Worm (Caenorhabditis elegans): ENCODE data around the gene C08G9.1.
A peak's percentile ranks its signal among the peaks of the same experiment; 100 is the strongest.

Gene C08G9.1

DNA sequence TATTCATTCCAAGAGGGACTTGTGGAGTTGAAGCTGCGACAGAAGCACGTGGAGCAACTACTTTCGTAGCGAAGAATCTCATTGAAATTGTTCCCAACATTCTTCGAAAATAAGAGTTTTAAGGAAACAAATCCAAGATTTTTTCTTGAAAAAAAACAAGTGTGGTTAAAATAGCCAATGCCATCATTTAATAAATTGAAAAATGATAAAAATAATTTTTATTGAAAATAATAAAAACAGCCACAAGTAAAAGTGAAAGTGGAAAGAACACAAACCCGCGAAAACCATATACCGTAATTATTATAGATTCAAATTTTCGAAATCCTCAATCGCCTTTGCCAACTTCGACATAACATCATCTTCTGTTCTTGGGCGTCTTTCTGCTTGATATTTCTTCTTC is 12.4 kb upstream of the C08G9.1 start, which contains the start of gene hmg-5 (continued):
- TF ChIP-seq ceh-24 (tag; optimal IDR thresholded peaks at IDR 0.05), result no peak
- TF ChIP-seq ceh-45 (GFP tag; IDR thresholded peaks at IDR 0.05), result no peak

DNA sequence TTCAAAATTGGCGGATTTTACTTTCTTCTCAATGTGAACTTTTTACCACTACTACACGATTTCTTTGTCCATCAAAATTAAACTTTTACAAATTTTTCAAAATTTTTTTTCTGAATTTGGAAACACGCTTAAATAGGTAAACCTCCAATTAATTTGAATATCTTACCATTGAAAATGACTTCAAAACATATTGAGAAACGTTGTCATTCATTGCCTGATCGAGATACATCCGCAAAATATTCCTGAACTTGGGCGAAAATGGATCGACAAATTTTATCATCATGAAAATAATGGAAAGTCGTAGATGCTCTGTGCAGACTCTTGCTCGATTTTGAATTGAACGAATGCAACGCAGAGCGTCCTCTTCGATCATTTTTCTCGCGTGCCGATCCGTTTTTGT is 11.7 kb upstream of the C08G9.1 start:
- no peak for TF ChIP-seq ceh-14 (tag; optimal IDR thresholded peaks at IDR 0.05)
- TF ChIP-seq hlh-30 (tag; optimal IDR thresholded peaks at IDR 0.05; ENCODE audit: insufficient read depth), result no peak
- TF ChIP-seq nfya-1 (tag; optimal IDR thresholded peaks at IDR 0.05), result no peak
- TF ChIP-seq pax-1 (tag; optimal IDR thresholded peaks at IDR 0.05), result no peak
- no peak for TF ChIP-seq pros-1 (tag; optimal IDR thresholded peaks at IDR 0.05)
- TF ChIP-seq ceh-48 (tag; optimal IDR thresholded peaks at IDR 0.05), result no peak
- TF ChIP-seq hlh-15 (tag; optimal IDR thresholded peaks at IDR 0.05), result no peak
- no peak for TF ChIP-seq hlh-6 (tag; optimal IDR thresholded peaks at IDR 0.05)
- TF ChIP-seq hlh-13 (GFP tag; optimal IDR thresholded peaks at IDR 0.05), result no peak
- TF ChIP-seq elt-4 (tag; optimal IDR thresholded peaks at IDR 0.05), result no peak
- TF ChIP-seq ets-4 (tag; optimal IDR thresholded peaks at IDR 0.05), result no peak
- TF ChIP-seq npax-4 (tag; optimal IDR thresholded peaks at IDR 0.05), result no peak

DNA sequence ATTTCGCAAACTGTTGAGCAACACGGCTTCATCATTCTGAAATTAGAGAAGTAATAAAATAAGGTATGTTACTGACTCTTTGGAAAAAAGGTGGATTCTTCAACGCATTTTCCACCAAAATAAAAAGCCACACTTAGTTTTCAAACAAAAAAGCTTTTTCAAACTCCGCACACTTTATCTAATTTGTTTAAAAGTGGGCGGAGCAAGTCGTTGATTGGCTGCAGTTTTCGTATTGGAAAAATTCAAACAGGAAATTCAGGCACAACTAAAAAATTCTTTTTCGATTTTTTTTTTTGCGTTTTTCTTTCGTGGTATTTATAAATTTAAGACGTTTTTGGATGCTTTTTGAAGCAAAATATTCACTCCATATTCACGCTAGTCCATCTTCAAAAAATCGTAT is 8.1 kb upstream of the C08G9.1 start:
- no peak for TF ChIP-seq T23F11.4 (GFP tag; optimal IDR thresholded peaks at IDR 0.05)
- TF ChIP-seq nfya-1 (tag; optimal IDR thresholded peaks at IDR 0.05), result peak; percentile 62

ce11 chrIV:7651120-7651519 is 7.4 kb upstream of the C08G9.1 start, which contains the start of gene cima-1:
Gene cima-1, plus strand, starts transcription at chrIV:7651459.
- no peak for TF ChIP-seq ttx-3 (tag; optimal IDR thresholded peaks at IDR 0.05)
- no peak for TF ChIP-seq ets-4 (tag; optimal IDR thresholded peaks at IDR 0.05)
- TF ChIP-seq ceh-45 (GFP tag; IDR thresholded peaks at IDR 0.05), result no peak
- no peak for TF ChIP-seq pax-1 (tag; optimal IDR thresholded peaks at IDR 0.05)
- no peak for TF ChIP-seq unc-86 (tag; optimal IDR thresholded peaks at IDR 0.05)
- no peak for TF ChIP-seq K09A11.1 (tag; optimal IDR thresholded peaks at IDR 0.05; ENCODE audit: insufficient read depth)
- no peak for TF ChIP-seq nhr-11 (tag; optimal IDR thresholded peaks at IDR 0.05)
- no peak for TF ChIP-seq sox-2 (GFP tag; IDR thresholded peaks at IDR 0.05)
- TF ChIP-seq odd-2 (tag; optimal IDR thresholded peaks at IDR 0.05), result no peak
- no peak for TF ChIP-seq mec-3 (tag; optimal IDR thresholded peaks at IDR 0.05; ENCODE audit: borderline replicate concordance)
- no peak for TF ChIP-seq hlh-13 (GFP tag; optimal IDR thresholded peaks at IDR 0.05)
- TF ChIP-seq ceh-22 (tag; optimal IDR thresholded peaks at IDR 0.05), result no peak
- no peak for TF ChIP-seq sox-4 (tag; optimal IDR thresholded peaks at IDR 0.05)
- TF ChIP-seq ama-1 (optimal IDR thresholded peaks at IDR 0.05), result no peak
- no peak for TF ChIP-seq elt-4 (tag; optimal IDR thresholded peaks at IDR 0.05)
- no peak for TF ChIP-seq ceh-24 (tag; optimal IDR thresholded peaks at IDR 0.05)

DNA sequence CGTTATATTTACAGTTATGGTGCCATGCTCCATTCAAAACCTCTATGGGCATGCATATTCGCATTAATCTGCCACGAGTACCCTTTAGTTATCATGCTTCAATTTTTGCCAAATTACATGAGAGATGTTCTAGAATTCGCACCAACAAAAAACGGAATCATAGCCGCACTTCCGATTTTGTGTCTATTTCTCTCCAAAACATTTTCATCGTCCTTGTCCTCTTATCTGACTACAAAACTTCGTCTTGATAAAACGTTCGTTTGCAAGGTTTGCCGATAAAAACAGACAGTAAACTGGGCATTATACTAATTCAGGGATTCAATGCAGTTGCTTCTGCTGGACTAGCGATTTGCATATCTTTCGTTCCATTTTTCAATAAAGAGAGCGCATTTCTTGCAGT is 5.4 kb upstream of the C08G9.1 start:
- TF ChIP-seq elt-2 (tag; optimal IDR thresholded peaks at IDR 0.05), result peak; percentile 45
- no peak for TF ChIP-seq pha-4 (tag; optimal IDR thresholded peaks at IDR 0.05)

DNA sequence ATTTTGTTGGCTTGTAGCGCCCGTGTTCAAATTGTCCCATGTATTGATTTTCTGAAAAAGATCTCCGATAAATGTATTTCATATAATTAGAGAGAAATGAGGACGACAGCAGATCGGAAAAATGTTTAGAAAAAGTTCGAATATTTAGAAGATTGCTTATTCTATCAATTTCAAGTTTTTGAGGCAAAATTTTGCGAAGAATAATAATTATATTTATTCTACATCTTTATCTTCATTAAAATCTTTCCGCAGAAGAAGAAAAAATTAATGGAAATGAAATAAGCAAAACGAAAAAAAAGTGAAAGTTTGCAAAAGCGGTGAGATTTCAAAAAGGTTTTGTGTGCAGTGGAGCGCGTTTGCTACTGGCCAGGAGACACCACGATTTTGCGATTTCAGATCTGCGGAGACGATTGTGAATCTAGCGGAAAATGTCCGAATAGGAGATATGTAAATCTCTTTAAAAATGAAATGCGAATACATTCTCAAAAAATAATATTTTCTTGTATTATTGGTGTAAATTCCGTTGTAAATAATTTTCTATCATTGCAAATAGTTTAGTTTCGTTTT is 4.3 kb upstream of the C08G9.1 start, which contains the start of gene nrde-4:
nrde-4 (minus strand) TSS at position 51 of the 567 bp plus-strand sequence.
- peak; percentile 46 for TF ChIP-seq tbx-7 (tag; optimal IDR thresholded peaks at IDR 0.05)
- TF ChIP-seq mec-3 (tag; optimal IDR thresholded peaks at IDR 0.05; ENCODE audit: borderline replicate concordance), result no peak
- no peak for TF ChIP-seq nhr-11 (tag; optimal IDR thresholded peaks at IDR 0.05)
- peak; percentile 91 for TF ChIP-seq ceh-31 (tag; optimal IDR thresholded peaks at IDR 0.05)
- TF ChIP-seq ceh-18 (tag; optimal IDR thresholded peaks at IDR 0.05), result peak; percentile 19
- peak; percentile 41 for TF ChIP-seq unc-42 (tag; optimal IDR thresholded peaks at IDR 0.05)
- no peak for TF ChIP-seq K09A11.1 (tag; optimal IDR thresholded peaks at IDR 0.05; ENCODE audit: insufficient read depth)
- no peak for TF ChIP-seq hlh-30 (tag; optimal IDR thresholded peaks at IDR 0.05; ENCODE audit: insufficient read depth)
- TF ChIP-seq pha-2 (tag; optimal IDR thresholded peaks at IDR 0.05), result no peak
- no peak for TF ChIP-seq ceh-22 (tag; optimal IDR thresholded peaks at IDR 0.05)
- TF ChIP-seq ceh-30 (tag; optimal IDR thresholded peaks at IDR 0.05), result peak; percentile 56
- no peak for TF ChIP-seq hlh-13 (GFP tag; optimal IDR thresholded peaks at IDR 0.05)
- peak; percentile 54 for TF ChIP-seq dmd-4 (tag; optimal IDR thresholded peaks at IDR 0.05; ENCODE audit: borderline replicate concordance)
- peak; percentile 100 for TF ChIP-seq C08G9.2 (tag; optimal IDR thresholded peaks at IDR 0.05)
- TF ChIP-seq ref-2 (tag; optimal IDR thresholded peaks at IDR 0.05), result peak; percentile 76
- no peak for TF ChIP-seq fkh-6 (tag; optimal IDR thresholded peaks at IDR 0.05)
- TF ChIP-seq T23F11.4 (GFP tag; optimal IDR thresholded peaks at IDR 0.05), result no peak
- TF ChIP-seq dve-1 (tag; optimal IDR thresholded peaks at IDR 0.05), result peak; percentile 25
- TF ChIP-seq nfya-1 (tag; optimal IDR thresholded peaks at IDR 0.05), result peak; percentile 52
- no peak for TF ChIP-seq sox-2 (GFP tag; IDR thresholded peaks at IDR 0.05)
- no peak for TF ChIP-seq che-1 (tag; optimal IDR thresholded peaks at IDR 0.05)
- peak; percentile 24 for TF ChIP-seq unc-86 (tag; optimal IDR thresholded peaks at IDR 0.05)
- TF ChIP-seq pax-1 (tag; optimal IDR thresholded peaks at IDR 0.05), result no peak
- peak; percentile 89 for TF ChIP-seq tbx-2 (tag; optimal IDR thresholded peaks at IDR 0.05)
- TF ChIP-seq ahr-1 (tag; optimal IDR thresholded peaks at IDR 0.05), result peak; percentile 58

Measured in whole organism, late embryonic.